Worm (Caenorhabditis elegans) whole organism, late embryonic: ENCODE measurements around the gene F46C5.10.

ENCODE experiments used
- C08G9.2 ChIP-seq: sonication (generic microtip); optimal IDR thresholded peaks from 2 replicates; lab custom pipeline; 2016; ENCODE audit warnings: mild to moderate bottlenecking, missing genetic modification characterization, moderate library complexity, missing compliant biosample characterization
- C38D4.7 ChIP-seq: fragments of 200-800 bp; sonication (Bioruptor generic); optimal IDR thresholded peaks from 2 replicates; lab custom pipeline; 2018; ENCODE audit warnings: mild to moderate bottlenecking, missing genetic modification characterization, moderate library complexity, missing compliant biosample characterization
- F13H6.1 ChIP-seq: sonication (generic microtip); optimal IDR thresholded peaks from 2 replicates; lab custom pipeline; 2016; ENCODE audit warnings: missing genetic modification characterization, missing compliant biosample characterization
- K02D7.2 ChIP-seq: sonication (generic microtip); optimal IDR thresholded peaks from 2 replicates; lab custom pipeline; 2017; ENCODE audit warnings: mild to moderate bottlenecking, missing genetic modification characterization, missing compliant biosample characterization
- K09A11.1 ChIP-seq: sonication (generic microtip); optimal IDR thresholded peaks from 2 replicates; lab custom pipeline; 2017; ENCODE audit warnings: antibody characterized with exemption, mild to moderate bottlenecking, missing genetic modification characterization, missing compliant biosample characterization; ENCODE audit not compliant: insufficient read depth
- Y22D7AL.16 ChIP-seq: sonication (generic microtip); optimal IDR thresholded peaks from 2 replicates; lab custom pipeline; 2016; ENCODE audit warnings: missing genetic modification characterization, missing compliant biosample characterization
- ahr-1 ChIP-seq: sonication (generic microtip); optimal IDR thresholded peaks from 2 replicates; lab custom pipeline; 2016; ENCODE audit warnings: missing genetic modification characterization, missing compliant biosample characterization
- ama-1 ChIP-seq: fragments of 150-350 bp; optimal IDR thresholded peaks from 2 replicates; lab custom pipeline; 2014
- ceh-14 ChIP-seq: sonication (generic microtip); optimal IDR thresholded peaks from 2 replicates; lab custom pipeline; 2016; ENCODE audit warnings: missing genotype, missing genetic modification characterization, missing compliant biosample characterization
- ceh-2 ChIP-seq: sonication (generic microtip); optimal IDR thresholded peaks from 2 replicates; lab custom pipeline; 2016; ENCODE audit warnings: missing genotype, missing genetic modification characterization, missing compliant biosample characterization
- ceh-22 ChIP-seq: sonication (generic microtip); optimal IDR thresholded peaks from 2 replicates; lab custom pipeline; 2017; ENCODE audit warnings: missing biosample characterization, missing genetic modification characterization
- ceh-24 ChIP-seq: sonication (generic microtip); optimal IDR thresholded peaks from 2 replicates; lab custom pipeline; 2016; ENCODE audit warnings: mild to moderate bottlenecking, missing genetic modification characterization, missing compliant biosample characterization
- ceh-30 ChIP-seq: fragments of 150-350 bp; optimal IDR thresholded peaks from 2 replicates; lab custom pipeline; 2014; ENCODE audit warnings: missing biosample characterization, missing genetic modification characterization
- ceh-31 ChIP-seq: sonication (generic microtip); optimal IDR thresholded peaks from 2 replicates; lab custom pipeline; 2016; ENCODE audit warnings: missing genetic modification characterization, missing compliant biosample characterization
- ceh-45 ChIP-seq: fragments of 200-800 bp; sonication (Bioruptor generic); IDR thresholded peaks from 2 replicates; pipeline ENCODE4 v1.3.6; 2022; ENCODE audit warnings: missing genetic modification reagents, missing genetic modification characterization, missing compliant biosample characterization
- ceh-6 ChIP-seq: fragments of 200-800 bp; sonication (Bioruptor generic); optimal IDR thresholded peaks from 2 replicates; lab custom pipeline; 2018; ENCODE audit warnings: mild to moderate bottlenecking, missing genetic modification characterization, missing compliant biosample characterization
- che-1 ChIP-seq: sonication (generic microtip); optimal IDR thresholded peaks from 2 replicates; lab custom pipeline; 2016; ENCODE audit warnings: mild to moderate bottlenecking, missing genetic modification characterization, missing compliant biosample characterization
- dmd-4 ChIP-seq: sonication (generic microtip); optimal IDR thresholded peaks from 2 replicates; lab custom pipeline; 2016; ENCODE audit warnings: borderline replicate concordance, missing genetic modification characterization, missing compliant biosample characterization
- dve-1 ChIP-seq: sonication (generic microtip); optimal IDR thresholded peaks from 2 replicates; lab custom pipeline; 2017; ENCODE audit warnings: antibody characterized with exemption, mild to moderate bottlenecking, missing genetic modification characterization, missing compliant biosample characterization
- elt-2 ChIP-seq: sonication (generic microtip); optimal IDR thresholded peaks from 2 replicates; lab custom pipeline; 2016; ENCODE audit warnings: missing genetic modification reagents, missing genetic modification characterization, missing compliant biosample characterization
- eyg-1 ChIP-seq: sonication (generic microtip); optimal IDR thresholded peaks from 2 replicates; lab custom pipeline; 2016; ENCODE audit warnings: missing genotype, missing genetic modification characterization, missing compliant biosample characterization
- fax-1 ChIP-seq: sonication (generic microtip); optimal IDR thresholded peaks from 2 replicates; lab custom pipeline; 2016; ENCODE audit warnings: missing genotype, missing genetic modification characterization, missing compliant biosample characterization
- fkh-10 ChIP-seq: fragments of 150-350 bp; optimal IDR thresholded peaks from 2 replicates; lab custom pipeline; 2014; ENCODE audit warnings: missing biosample characterization, missing genetic modification reagents, missing genetic modification characterization
- hlh-8 ChIP-seq: sonication (generic microtip); optimal IDR thresholded peaks from 2 replicates; lab custom pipeline; 2016; ENCODE audit warnings: missing genotype, missing genetic modification characterization, missing compliant biosample characterization
- lin-11 ChIP-seq: fragments of 200-800 bp; sonication (Bioruptor generic); optimal IDR thresholded peaks from 2 replicates; lab custom pipeline; 2018; ENCODE audit warnings: mild to moderate bottlenecking, missing genetic modification characterization, missing compliant biosample characterization
- madf-2 ChIP-seq: sonication (generic microtip); optimal IDR thresholded peaks from 2 replicates; lab custom pipeline; 2017; ENCODE audit warnings: missing genetic modification characterization, missing compliant biosample characterization
- nhr-11 ChIP-seq: fragments of 150-350 bp; optimal IDR thresholded peaks from 2 replicates; lab custom pipeline; 2014; ENCODE audit warnings: missing biosample characterization, missing genetic modification characterization
- npax-4 ChIP-seq: sonication (generic microtip); optimal IDR thresholded peaks from 2 replicates; lab custom pipeline; 2016; ENCODE audit warnings: missing genetic modification characterization, missing compliant biosample characterization
- odd-2 ChIP-seq: sonication (generic microtip); optimal IDR thresholded peaks from 2 replicates; lab custom pipeline; 2017; ENCODE audit warnings: antibody characterized with exemption, mild to moderate bottlenecking, missing genetic modification characterization, missing compliant biosample characterization
- pag-3 ChIP-seq: sonication (generic microtip); optimal IDR thresholded peaks from 2 replicates; lab custom pipeline; 2016; ENCODE audit warnings: missing compliant biosample characterization, missing genetic modification characterization, borderline replicate concordance
- pha-2 ChIP-seq: sonication (generic microtip); optimal IDR thresholded peaks from 2 replicates; lab custom pipeline; 2017; ENCODE audit warnings: mild to moderate bottlenecking, missing genetic modification characterization, missing compliant biosample characterization
- pha-4 ChIP-seq: fragments of 150-350 bp; optimal IDR thresholded peaks from 2 replicates; lab custom pipeline; 2018; ENCODE audit warnings: missing biosample characterization, missing genetic modification reagents, missing genetic modification characterization
- ref-2 ChIP-seq: sonication (generic microtip); optimal IDR thresholded peaks from 2 replicates; lab custom pipeline; 2016; ENCODE audit warnings: missing genetic modification characterization, missing compliant biosample characterization
- rnt-1 ChIP-seq: sonication (generic microtip); optimal IDR thresholded peaks from 2 replicates; lab custom pipeline; 2016; ENCODE audit warnings: missing genetic modification characterization, missing compliant biosample characterization
- sox-2 ChIP-seq: fragments of 200-800 bp; sonication (Bioruptor generic); IDR thresholded peaks from 2 replicates; pipeline ENCODE4 v1.3.6; 2022; ENCODE audit warnings: missing genetic modification reagents, missing genetic modification characterization, missing compliant biosample characterization
- sox-4 ChIP-seq: sonication (generic microtip); optimal IDR thresholded peaks from 2 replicates; lab custom pipeline; 2017; ENCODE audit warnings: mild to moderate bottlenecking, missing genetic modification characterization, inconsistent platforms, missing compliant biosample characterization
- syd-9 ChIP-seq: sonication (generic microtip); optimal IDR thresholded peaks from 2 replicates; lab custom pipeline; 2016; ENCODE audit warnings: mild to moderate bottlenecking, missing genetic modification characterization, moderate library complexity, missing compliant biosample characterization
- unc-42 ChIP-seq: sonication (generic microtip); optimal IDR thresholded peaks from 2 replicates; lab custom pipeline; 2016; ENCODE audit warnings: missing genotype, missing genetic modification characterization, missing compliant biosample characterization
- unc-55 ChIP-seq: sonication (generic microtip); optimal IDR thresholded peaks from 2 replicates; lab custom pipeline; 2017; ENCODE audit warnings: missing biosample characterization, missing genetic modification reagents, missing genetic modification characterization
- zip-5 ChIP-seq: sonication (generic microtip); optimal IDR thresholded peaks from 2 replicates; lab custom pipeline; 2016; ENCODE audit warnings: missing genetic modification characterization, missing compliant biosample characterization

The F46C5.10 gene

DNA sequence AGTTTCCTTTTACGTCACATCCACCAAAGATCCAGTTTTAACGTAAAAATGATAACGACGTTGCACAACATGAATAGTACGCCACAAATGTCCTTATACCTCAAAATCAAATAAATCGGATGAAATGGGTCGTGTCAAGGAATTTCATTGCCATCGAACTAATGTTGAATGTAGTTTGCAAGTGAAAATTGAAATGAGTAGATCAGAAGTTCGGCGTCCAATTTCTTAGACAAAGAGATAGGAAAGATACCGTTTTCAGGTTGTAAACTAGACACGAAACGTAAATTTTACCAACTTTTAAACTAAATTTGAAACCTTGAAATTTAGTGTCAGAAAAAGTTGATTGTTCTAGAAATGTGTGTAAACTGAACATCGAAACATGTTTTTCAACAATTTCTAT lies 36.0 kb upstream of the F46C5.10 start:
- TF ChIP-seq dve-1 (no peak), lin-11 (tag; lab: Kevin White, UChicago) (no peak), ceh-31 (tag; lab: Kevin White, UChicago) (no peak), hlh-8 (tag; lab: Kevin White, UChicago) (no peak), ceh-2 (no peak), pha-4 (tag; lab: Kevin White, UChicago) (no peak), fax-1 (tag; lab: Kevin White, UChicago) (no peak), odd-2 (tag; lab: Kevin White, UChicago) (no peak), ref-2 (tag; lab: Kevin White, UChicago) (no peak), rnt-1 (tag; lab: Kevin White, UChicago) (no peak), zip-5 (tag; lab: Kevin White, UChicago) (no peak), unc-55 (GFP tag; lab: Kevin White, UChicago) (no peak), nhr-11 (no peak), elt-2 (tag; lab: Kevin White, UChicago) (no peak), ceh-14 (no peak), ceh-6 (no peak), eyg-1 (tag; lab: Kevin White, UChicago) (no peak)

DNA sequence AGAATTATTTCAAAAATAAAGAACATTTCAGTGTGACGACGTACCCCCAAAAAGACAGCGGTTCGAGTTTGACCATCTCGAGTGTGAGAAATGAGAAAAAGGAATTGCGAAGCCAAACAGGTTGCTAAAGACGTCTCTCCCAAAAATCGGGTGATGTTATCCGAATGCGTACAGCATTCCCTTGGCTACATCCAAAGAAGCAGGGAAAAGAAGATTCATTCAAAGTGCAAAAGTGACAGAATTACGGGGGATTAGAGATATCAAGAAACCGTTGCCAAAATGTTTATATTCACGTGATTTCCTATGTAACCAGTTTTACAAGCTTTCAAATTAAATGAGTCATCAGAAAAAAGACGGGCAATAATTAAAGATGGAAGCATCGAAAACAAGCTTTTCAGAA lies 35.1 kb upstream of the F46C5.10 start:
- TF ChIP-seq npax-4 (tag; lab: Kevin White, UChicago) (no peak), ama-1 (lab: Kevin White, UChicago) (no peak), ceh-30 (tag; lab: Kevin White, UChicago) (no peak), Y22D7AL.16 (tag; lab: Kevin White, UChicago) (no peak), zip-5 (tag; lab: Kevin White, UChicago) (no peak), C08G9.2 (tag; lab: Kevin White, UChicago) (no peak), ceh-45 (GFP tag; lab: Robert Waterston, UW) (no peak), K09A11.1 (tag; lab: Kevin White, UChicago) (no peak), ahr-1 (tag; lab: Kevin White, UChicago) (no peak), dmd-4 (tag; lab: Kevin White, UChicago) (no peak), C38D4.7 (GFP tag; lab: Kevin White, UChicago) (no peak), ceh-24 (tag; lab: Kevin White, UChicago) (no peak)

DNA sequence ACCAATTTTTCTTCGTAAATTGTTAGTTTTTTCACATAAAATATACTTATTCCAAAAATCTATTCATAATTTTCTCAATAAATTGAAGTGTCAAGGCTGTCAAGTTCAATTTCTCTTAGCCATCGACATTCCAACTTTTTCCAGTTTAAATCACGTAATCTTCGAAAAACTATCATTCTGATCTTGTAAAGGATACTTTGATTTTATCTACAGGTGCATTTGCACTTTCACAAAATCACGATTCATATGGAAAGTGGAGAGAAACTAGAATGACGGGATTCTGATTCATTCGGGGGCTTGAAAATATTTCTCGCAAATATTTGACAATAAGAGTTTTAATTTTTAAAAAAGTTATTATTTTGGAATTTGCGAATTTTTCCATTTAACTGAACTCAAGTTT lies 34.4 kb upstream of the F46C5.10 start:
- TF ChIP-seq sox-4 (tag; lab: Kevin White, UChicago) (no peak), rnt-1 (tag; lab: Kevin White, UChicago) (no peak), sox-2 (no peak), eyg-1 (tag; lab: Kevin White, UChicago) (no peak)

DNA sequence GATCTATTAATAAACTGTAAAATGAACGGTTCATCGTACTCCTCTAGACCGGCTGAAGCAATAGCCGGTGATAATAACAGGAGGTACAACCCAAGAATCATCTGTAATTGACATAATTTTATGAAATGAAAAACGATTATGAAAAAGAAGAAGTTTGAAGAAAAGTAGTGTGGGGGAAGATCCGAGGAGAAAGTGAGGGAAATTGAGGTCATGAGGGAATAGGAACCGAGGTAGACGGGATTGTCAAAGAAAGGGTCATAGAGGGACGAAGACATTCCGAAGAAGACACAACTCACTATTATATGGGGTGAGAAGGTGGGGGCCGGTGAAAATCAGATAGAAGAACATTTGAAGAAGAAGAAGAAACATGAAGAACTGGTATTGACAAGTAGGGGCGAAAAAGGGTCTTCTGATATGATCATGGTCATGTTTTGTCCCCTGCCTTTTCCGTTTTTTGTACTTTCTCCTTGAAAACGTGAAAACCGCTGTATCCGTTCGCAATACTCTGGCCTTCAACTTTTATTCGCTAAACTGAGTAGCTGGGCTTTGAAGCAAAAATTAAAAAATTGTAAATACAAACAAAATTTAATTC lies 33.3 kb upstream of the F46C5.10 start, which contains the start of gene oac-46:
oac-46 (minus strand) TSS at position 101 of the 592 bp plus-strand sequence.
- TF ChIP-seq fkh-10 (no peak), ref-2 (tag; lab: Kevin White, UChicago) (no peak)

DNA sequence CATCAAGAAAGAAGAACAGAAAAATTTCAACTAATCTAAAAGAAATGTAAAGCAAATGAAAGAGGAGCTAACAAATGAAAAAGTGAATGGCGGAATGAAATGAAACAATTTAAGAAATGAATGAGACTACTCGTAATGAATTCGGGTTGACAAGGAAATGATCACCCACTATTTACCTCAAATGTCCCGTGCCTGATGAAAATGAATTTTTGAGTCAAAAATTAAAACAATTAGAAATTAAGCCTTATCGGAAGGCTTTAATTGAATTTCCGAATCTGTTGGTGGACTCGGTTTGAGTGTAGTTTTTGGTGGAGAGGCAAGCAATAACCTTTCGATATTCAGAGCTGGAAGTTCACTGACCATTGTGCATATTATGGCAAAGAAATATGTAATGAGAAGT lies 30.2 kb upstream of the F46C5.10 start:
- TF ChIP-seq F13H6.1 (tag; lab: Kevin White, UChicago) (no peak), K02D7.2 (tag; lab: Kevin White, UChicago) (no peak), ama-1 (lab: Kevin White, UChicago) (no peak), Y22D7AL.16 (tag; lab: Kevin White, UChicago) (no peak), che-1 (tag; lab: Kevin White, UChicago) (no peak), pha-4 (tag; lab: Kevin White, UChicago) (no peak), madf-2 (tag; lab: Kevin White, UChicago) (no peak), unc-42 (no peak), ceh-22 (tag; lab: Kevin White, UChicago) (no peak), pha-2 (tag; lab: Kevin White, UChicago) (no peak), syd-9 (no peak), pag-3 (no peak)
- TF ChIP-seq, all 69 proteins: peak for 0
